Worm (Caenorhabditis elegans) whole organism, L3 larva: ENCODE measurements around the gene R02F11.11.

Experiments
- R02D3.7 ChIP-seq: fragments of 150-350 bp; optimal IDR thresholded peaks from 2 replicates; lab custom pipeline; 2014; ENCODE audit warnings: missing biosample characterization, missing genetic modification characterization
- ZK546.5 ChIP-seq: sonication (generic microtip); optimal IDR thresholded peaks from 2 replicates; lab custom pipeline; 2017; ENCODE audit warnings: missing biosample characterization, missing genetic modification characterization
- aly-2 ChIP-seq: fragments of 150-350 bp; optimal IDR thresholded peaks from 2 replicates; lab custom pipeline; 2014; ENCODE audit warnings: missing biosample characterization, missing genetic modification characterization
- ama-1 ChIP-seq: fragments of 150-350 bp; optimal IDR thresholded peaks from 2 replicates; lab custom pipeline; 2018
- ceh-82 ChIP-seq: fragments of 150-350 bp; optimal IDR thresholded peaks from 2 replicates; lab custom pipeline; 2014; ENCODE audit warnings: missing biosample characterization, missing genetic modification characterization
- ceh-9 ChIP-seq: sonication (generic microtip); optimal IDR thresholded peaks from 2 replicates; lab custom pipeline; 2018; ENCODE audit warnings: missing biosample characterization, missing genetic modification characterization
- egl-27 ChIP-seq: sonication (generic microtip); optimal IDR thresholded peaks from 4 replicates; lab custom pipeline; 2017; ENCODE audit warnings: missing biosample characterization, missing genetic modification reagents, missing genetic modification characterization
- egl-5 ChIP-seq: fragments of 150-350 bp; optimal IDR thresholded peaks from 2 replicates; lab custom pipeline; 2017; ENCODE audit warnings: missing biosample characterization, missing genetic modification reagents, missing genetic modification characterization, inconsistent platforms
- elt-1 ChIP-seq: fragments of 150-350 bp; optimal IDR thresholded peaks from 2 replicates; lab custom pipeline; 2014; ENCODE audit warnings: missing biosample characterization, missing genetic modification characterization
- elt-2 ChIP-seq: sonication (generic microtip); optimal IDR thresholded peaks from 2 replicates; lab custom pipeline; 2016; ENCODE audit warnings: missing genetic modification reagents, mild to moderate bottlenecking, missing genetic modification characterization, missing compliant biosample characterization
- elt-3 ChIP-seq, 3 experiments: fragments of 150-350 bp in 1 of 3; sonication (generic microtip) in 2 of 3; optimal IDR thresholded peaks; 2 replicates in 2 of 3; 4 replicates in 1 of 3; lab custom pipeline; 2014 to 2017; ENCODE audit warnings: missing biosample characterization in 3 of 3, missing genetic modification characterization in 3 of 3
- fkh-10 ChIP-seq: sonication (generic microtip); optimal IDR thresholded peaks from 2 replicates; lab custom pipeline; 2017; ENCODE audit warnings: missing biosample characterization, missing genetic modification reagents, missing genetic modification characterization
- jun-1 ChIP-seq: fragments of 150-350 bp; optimal IDR thresholded peaks from 2 replicates; lab custom pipeline; 2014; ENCODE audit warnings: missing biosample characterization, missing genetic modification reagents, missing genetic modification characterization
- lin-15B ChIP-seq: fragments of 150-350 bp; optimal IDR thresholded peaks from 2 replicates; lab custom pipeline; 2014; ENCODE audit warnings: missing biosample characterization, missing genetic modification characterization
- lin-39 ChIP-seq: fragments of 150-350 bp; optimal IDR thresholded peaks from 2 replicates; lab custom pipeline; 2018; ENCODE audit warnings: missing biosample characterization, missing genetic modification reagents, missing genetic modification characterization
- lsy-12 ChIP-seq: sonication (generic microtip); optimal IDR thresholded peaks from 2 replicates; lab custom pipeline; 2016; ENCODE audit warnings: mild to moderate bottlenecking, missing genetic modification characterization, missing compliant biosample characterization
- mdl-1 ChIP-seq: fragments of 150-350 bp; optimal IDR thresholded peaks from 2 replicates; lab custom pipeline; 2014; ENCODE audit warnings: missing biosample characterization, missing genetic modification characterization
- nfya-1 ChIP-seq: sonication (generic microtip); optimal IDR thresholded peaks from 2 replicates; lab custom pipeline; 2017; ENCODE audit warnings: missing genetic modification characterization, mild to moderate bottlenecking, missing compliant biosample characterization, antibody characterized with exemption, moderate library complexity; ENCODE audit not compliant: insufficient read depth
- nhr-11 ChIP-seq: fragments of 150-350 bp; optimal IDR thresholded peaks from 2 replicates; lab custom pipeline; 2014; ENCODE audit warnings: missing biosample characterization, missing genetic modification characterization
- nhr-12 ChIP-seq: fragments of 150-350 bp; optimal IDR thresholded peaks from 2 replicates; lab custom pipeline; 2014; ENCODE audit warnings: missing biosample characterization, missing genetic modification characterization
- nhr-237 ChIP-seq: fragments of 150-350 bp; optimal IDR thresholded peaks from 2 replicates; lab custom pipeline; 2014; ENCODE audit warnings: missing biosample characterization, missing genetic modification characterization
- nhr-28 ChIP-seq: fragments of 150-350 bp; optimal IDR thresholded peaks from 2 replicates; lab custom pipeline; 2014; ENCODE audit warnings: missing biosample characterization, missing genetic modification characterization
- nhr-43 ChIP-seq: sonication (generic microtip); optimal IDR thresholded peaks from 2 replicates; lab custom pipeline; 2016; ENCODE audit warnings: mild to moderate bottlenecking, missing genetic modification characterization, missing compliant biosample characterization; ENCODE audit not compliant: poor library complexity, severe bottlenecking
- nhr-67 ChIP-seq: fragments of 150-350 bp; optimal IDR thresholded peaks from 2 replicates; lab custom pipeline; 2014; ENCODE audit warnings: missing biosample characterization, missing genetic modification characterization
- nhr-76 ChIP-seq: fragments of 150-350 bp; sonication (generic microtip); optimal IDR thresholded peaks from 5 replicates; lab custom pipeline; 2014; ENCODE audit warnings: missing biosample characterization, missing genetic modification characterization
- nhr-77 ChIP-seq: fragments of 150-350 bp; optimal IDR thresholded peaks from 2 replicates; lab custom pipeline; 2014; ENCODE audit warnings: missing biosample characterization, missing genetic modification characterization
- pha-4 ChIP-seq: fragments of 150-350 bp; optimal IDR thresholded peaks from 2 replicates; lab custom pipeline; 2014; ENCODE audit warnings: missing biosample characterization, missing genetic modification reagents, missing genetic modification characterization
- pqm-1 ChIP-seq: fragments of 150-350 bp; optimal IDR thresholded peaks from 2 replicates; lab custom pipeline; 2017; ENCODE audit warnings: missing biosample characterization, missing genetic modification characterization, inconsistent platforms
- skn-1 ChIP-seq: fragments of 150-350 bp; optimal IDR thresholded peaks from 2 replicates; lab custom pipeline; 2014; ENCODE audit warnings: missing biosample characterization, missing genetic modification characterization
- tbx-2 ChIP-seq: sonication (generic microtip); optimal IDR thresholded peaks from 2 replicates; lab custom pipeline; 2016; ENCODE audit warnings: mild to moderate bottlenecking, missing genetic modification characterization, missing compliant biosample characterization
- unc-39 ChIP-seq: sonication (generic microtip); optimal IDR thresholded peaks from 4 replicates; lab custom pipeline; 2017; ENCODE audit warnings: missing biosample characterization, missing genetic modification characterization
- unc-62 ChIP-seq: fragments of 150-350 bp; sonication (generic microtip); optimal IDR thresholded peaks from 4 replicates; lab custom pipeline; 2014; ENCODE audit warnings: missing biosample characterization, missing genetic modification reagents, missing genetic modification characterization
- ztf-4 ChIP-seq: fragments of 150-350 bp; optimal IDR thresholded peaks from 2 replicates; lab custom pipeline; 2014; ENCODE audit warnings: missing biosample characterization, missing genetic modification characterization

The R02F11.11 gene

DNA sequence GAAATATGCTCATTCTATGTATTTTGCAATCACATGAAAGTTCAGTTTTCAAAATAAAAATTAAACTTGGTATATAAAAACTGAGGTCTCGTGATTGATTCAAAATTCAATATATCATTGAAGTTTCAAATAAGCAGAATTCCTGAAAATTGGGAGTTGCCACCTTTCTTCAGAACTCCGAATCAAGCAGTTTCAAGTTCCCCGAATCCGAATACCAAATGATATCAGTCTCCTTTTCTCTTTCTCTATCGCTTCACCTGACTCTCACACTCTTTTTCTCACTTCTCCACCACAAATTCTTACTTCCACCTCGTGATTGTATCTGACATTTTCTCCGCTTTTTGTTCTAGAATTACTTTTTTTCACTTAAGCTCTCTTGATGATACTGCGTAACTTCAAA is 2.6 kb downstream of the R02F11.11 start, which contains the start of gene R02F11.2:
R02F11.2 (plus strand) TSS at position 292 of the 400 bp plus-strand sequence.
- TF ChIP-seq elt-1 (tag; lab: Kevin White, UChicago) (no peak), nhr-11 (tag; lab: Kevin White, UChicago) (peak; percentile 45), egl-27 (no peak), R02D3.7 (tag; lab: Kevin White, UChicago) (no peak), nhr-237 (tag; lab: Kevin White, UChicago) (no peak), lin-39 (no peak), ceh-82 (tag; lab: Kevin White, UChicago) (no peak), nhr-43 (no peak)

DNA sequence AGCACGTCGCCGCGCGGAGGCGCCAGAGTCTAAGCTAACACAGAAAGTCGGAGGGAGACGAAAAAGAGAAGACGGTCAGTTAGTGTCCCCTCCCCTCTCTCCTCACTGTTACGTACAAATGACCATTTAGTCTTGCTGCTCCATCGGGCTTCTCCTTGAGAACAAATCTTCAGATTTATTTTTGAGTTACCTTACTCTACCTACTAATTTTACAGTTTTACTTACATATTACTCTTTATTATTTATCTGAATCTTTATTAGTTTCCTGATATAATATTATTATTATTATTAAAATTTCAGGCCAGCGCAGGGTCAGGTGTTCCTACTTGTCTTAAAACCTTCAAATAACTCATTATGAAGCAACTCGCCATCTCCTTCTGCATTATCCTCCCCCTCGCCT is 9.1 kb downstream of the R02F11.11 start, which contains the start of gene R02F11.1:
R02F11.1 (plus strand) TSS at position 301 of the 400 bp plus-strand sequence.
- TF ChIP-seq unc-39 (tag; lab: Kevin White, UChicago) (no peak), mdl-1 (no peak), fkh-10 (GFP tag; lab: Kevin White, UChicago) (no peak), ztf-4 (tag; lab: Kevin White, UChicago) (no peak), pha-4 (tag; lab: Kevin White, UChicago) (no peak), nhr-76 (tag; lab: Kevin White, UChicago) (no peak), nhr-12 (tag; lab: Kevin White, UChicago) (no peak), elt-2 (tag; lab: Kevin White, UChicago) (no peak), skn-1 (tag; lab: Kevin White, UChicago) (no peak), egl-5 (tag; lab: Kevin White, UChicago) (no peak), ama-1 (lab: Kevin White, UChicago) (no peak)

DNA sequence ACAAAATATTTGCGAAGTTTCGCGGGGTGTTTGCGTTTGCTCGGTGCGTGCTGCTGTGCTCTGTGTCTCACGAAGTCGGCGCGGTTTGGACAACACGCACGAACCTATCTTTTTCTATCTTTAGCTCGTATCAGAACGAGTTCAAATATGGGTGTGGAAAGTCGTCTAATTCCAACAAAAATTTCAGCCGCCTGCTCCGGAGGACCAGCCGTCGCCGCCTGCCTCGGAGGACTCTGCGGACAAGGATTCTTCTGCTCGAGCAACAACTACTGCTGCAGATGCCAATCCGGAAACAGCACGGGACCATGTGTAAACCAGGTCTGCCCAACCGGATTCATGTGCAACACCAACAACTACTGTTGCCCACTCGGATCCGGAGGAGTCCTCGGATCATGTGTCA is 10.3 kb downstream of the R02F11.11 start:
- no peak for TF ChIP-seq nhr-237 (tag; lab: Kevin White, UChicago)
- TF ChIP-seq jun-1 (tag; lab: Kevin White, UChicago), result no peak
- no peak for TF ChIP-seq ceh-9 (tag; lab: Kevin White, UChicago)
- no peak for TF ChIP-seq nhr-77 (tag; lab: Kevin White, UChicago)
- no peak for TF ChIP-seq pqm-1 (tag; lab: Kevin White, UChicago)
- no peak for TF ChIP-seq lsy-12 (tag; lab: Kevin White, UChicago)
- TF ChIP-seq elt-2 (tag; lab: Kevin White, UChicago), result no peak
- TF ChIP-seq aly-2 (tag; lab: Kevin White, UChicago), result no peak
- no peak for TF ChIP-seq egl-5 (tag; lab: Kevin White, UChicago)
- TF ChIP-seq nhr-67 (tag; lab: Kevin White, UChicago), result no peak
- no peak for TF ChIP-seq skn-1 (tag; lab: Kevin White, UChicago)
- TF ChIP-seq nhr-11 (tag; lab: Kevin White, UChicago), result no peak
- no peak for TF ChIP-seq nfya-1 (tag; lab: Kevin White, UChicago)
- TF ChIP-seq ZK546.5, result no peak

DNA sequence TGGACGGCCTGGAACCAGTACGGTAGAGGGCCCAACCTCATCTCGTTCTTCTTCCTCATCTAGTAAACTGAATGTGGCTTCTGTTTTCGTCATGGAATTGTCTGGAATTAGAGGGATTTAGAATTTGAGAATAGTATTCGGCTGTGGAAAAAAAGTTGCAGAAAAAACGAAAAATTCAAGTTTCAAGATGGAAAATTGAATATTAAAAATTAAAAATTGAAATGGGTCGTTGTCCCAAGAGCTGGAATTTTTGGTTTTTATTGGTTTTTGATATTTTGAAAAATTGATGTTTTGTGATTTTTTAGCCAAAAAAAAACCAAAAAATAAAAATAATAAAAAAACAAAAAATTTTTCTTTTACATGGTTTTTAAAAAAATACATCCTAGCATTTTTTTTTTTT is 14.2 kb downstream of the R02F11.11 start, which contains the start of gene R02F11.3:
R02F11.3 (minus strand) TSS at position 101 of the 400 bp plus-strand sequence.
- TF ChIP-seq jun-1 (tag; lab: Kevin White, UChicago), result no peak
- TF ChIP-seq unc-62 (GFP tag; lab: Kevin White, UChicago), result no peak

DNA sequence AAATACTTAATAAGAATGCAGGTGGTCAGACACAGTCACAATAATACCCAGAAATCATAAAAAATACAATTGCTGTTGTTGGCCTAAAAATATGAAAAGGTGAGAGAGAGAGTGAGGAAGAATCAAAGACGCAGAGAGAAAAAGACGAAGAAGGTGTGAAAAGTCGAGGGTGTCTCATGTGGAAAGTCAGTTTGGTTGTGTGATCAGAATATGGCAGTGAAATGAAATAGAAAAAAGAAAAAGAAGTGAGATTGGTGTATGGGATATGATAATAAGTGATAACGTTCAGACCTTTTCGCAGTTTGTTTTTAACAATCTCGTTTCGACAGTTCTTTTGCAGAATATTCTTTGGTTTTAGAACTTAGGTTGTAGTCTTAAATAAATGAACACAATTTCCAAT is 15.2 kb downstream of the R02F11.11 start:
- TF ChIP-seq R02D3.7 (tag; lab: Kevin White, UChicago), result no peak
- TF ChIP-seq tbx-2 (tag; lab: Kevin White, UChicago), result no peak
- no peak for TF ChIP-seq ceh-9 (tag; lab: Kevin White, UChicago)
- no peak for TF ChIP-seq ztf-4 (tag; lab: Kevin White, UChicago)
- no peak for TF ChIP-seq elt-3 (tag; optimal IDR thresholded peaks at IDR 0.05; lab: Kevin White, UChicago)
- no peak for TF ChIP-seq lin-15B (tag; lab: Kevin White, UChicago)
- no peak for TF ChIP-seq unc-39 (tag; lab: Kevin White, UChicago)
- no peak for TF ChIP-seq mdl-1
- TF ChIP-seq ceh-82 (tag; lab: Kevin White, UChicago), result no peak
- TF ChIP-seq nhr-28 (tag; lab: Kevin White, UChicago), result no peak
- no peak for TF ChIP-seq nhr-12 (tag; lab: Kevin White, UChicago)
- TF ChIP-seq elt-1 (tag; lab: Kevin White, UChicago), result no peak
